Fruit fly (Drosophila melanogaster) whole organism, pupa: ENCODE measurements around the gene Dph1.

Experiments used
- CG10348 ChIP-seq: fragments of 200-800 bp; sonication (Bioruptor generic); IDR thresholded peaks from 2 replicates; pipeline ENCODE4 v1.3.6; 2022; ENCODE audit warnings: missing biosample characterization, missing genetic modification characterization
- CG12605 ChIP-seq: fragments of 200-800 bp; sonication (Bioruptor generic); IDR thresholded peaks from 2 replicates; pipeline ENCODE4 v1.3.6; 2022; ENCODE audit warnings: missing biosample characterization, missing genetic modification characterization
- CG13204 ChIP-seq: fragments of 200-800 bp; sonication (Bioruptor generic); optimal IDR thresholded peaks from 2 replicates; lab custom pipeline; 2018; ENCODE audit warnings: missing biosample characterization, mild to moderate bottlenecking, missing genetic modification characterization, moderate library complexity
- CG14655 ChIP-seq: fragments of 200-800 bp; sonication (Bioruptor generic); optimal IDR thresholded peaks from 3 replicates; lab custom pipeline; 2017; ENCODE audit warnings: mild to moderate bottlenecking, missing biosample characterization, missing genetic modification reagents, missing genetic modification characterization
- CG15710 ChIP-seq: fragments of 200-800 bp; sonication (Bioruptor generic); optimal IDR thresholded peaks from 2 replicates; lab custom pipeline; 2018; ENCODE audit warnings: missing biosample characterization, mild to moderate bottlenecking, missing genetic modification characterization, moderate library complexity
- CG17806 ChIP-seq: fragments of 200-800 bp; sonication (Bioruptor generic); optimal IDR thresholded peaks from 2 replicates; lab custom pipeline; 2018; ENCODE audit warnings: missing biosample characterization, mild to moderate bottlenecking, missing genetic modification characterization, moderate library complexity
- CG32121 ChIP-seq: fragments of 200-800 bp; sonication (Bioruptor generic); IDR thresholded peaks from 2 replicates; pipeline ENCODE4 v1.3.6; 2022; ENCODE audit warnings: missing biosample characterization, missing genetic modification characterization
- CG34367 ChIP-seq: fragments of 200-800 bp; sonication (Bioruptor generic); optimal IDR thresholded peaks from 2 replicates; lab custom pipeline; 2018; ENCODE audit warnings: missing biosample characterization, mild to moderate bottlenecking, missing genetic modification characterization
- CG4496 ChIP-seq: fragments of 200-800 bp; sonication (Bioruptor generic); IDR thresholded peaks from 3 replicates; pipeline ENCODE4 v1.3.6; 2022; ENCODE audit warnings: missing biosample characterization, missing genetic modification characterization
- CG8159 ChIP-seq: fragments of 200-800 bp; sonication (Bioruptor generic); optimal IDR thresholded peaks from 3 replicates; lab custom pipeline; 2018; ENCODE audit warnings: missing biosample characterization, mild to moderate bottlenecking, missing genetic modification characterization, moderate library complexity
- CG8301 ChIP-seq: fragments of 200-800 bp; sonication (Bioruptor generic); optimal IDR thresholded peaks from 2 replicates; lab custom pipeline; 2018; ENCODE audit warnings: missing biosample characterization, mild to moderate bottlenecking, missing genetic modification characterization
- CG9948 ChIP-seq: fragments of 200-800 bp; sonication (Bioruptor generic); optimal IDR thresholded peaks from 2 replicates; lab custom pipeline; 2018; ENCODE audit warnings: missing biosample characterization, mild to moderate bottlenecking, missing genetic modification characterization, moderate library complexity
- D1 ChIP-seq: fragments of 200-800 bp; sonication (Bioruptor generic); optimal IDR thresholded peaks from 2 replicates; lab custom pipeline; 2018; ENCODE audit warnings: missing biosample characterization, mild to moderate bottlenecking, missing genetic modification characterization, moderate library complexity
- EcR ChIP-seq: fragments of 200-800 bp; sonication (Bioruptor generic); optimal IDR thresholded peaks from 3 replicates; lab custom pipeline; 2019; ENCODE audit warnings: missing biosample characterization, missing genetic modification characterization, mild to moderate bottlenecking, moderate library complexity, missing genetic modification reagents
- Ets98B ChIP-seq: fragments of 200-800 bp; sonication (Bioruptor generic); IDR thresholded peaks from 2 replicates; pipeline ENCODE4 v1.3.6; 2022; ENCODE audit warnings: missing biosample characterization, missing genetic modification characterization
- Pif1A ChIP-seq: fragments of 200-800 bp; sonication (Bioruptor generic); optimal IDR thresholded peaks from 3 replicates; lab custom pipeline; 2016; ENCODE audit warnings: missing biosample characterization, missing genetic modification characterization
- Pif1B ChIP-seq: fragments of 200-800 bp; sonication (Bioruptor generic); optimal IDR thresholded peaks from 3 replicates; lab custom pipeline; 2016; ENCODE audit warnings: missing biosample characterization, missing genetic modification characterization
- Snoo ChIP-seq: fragments of 200-800 bp; sonication (Bioruptor generic); optimal IDR thresholded peaks from 3 replicates; lab custom pipeline; 2017; ENCODE audit warnings: missing biosample characterization, mild to moderate bottlenecking, missing genetic modification characterization, inconsistent platforms
- fd96Ca ChIP-seq: fragments of 200-800 bp; sonication (Bioruptor generic); IDR thresholded peaks from 3 replicates; pipeline ENCODE4 v1.3.6; 2022; ENCODE audit warnings: missing biosample characterization, missing genetic modification characterization
- gl ChIP-seq: fragments of 200-800 bp; sonication (Bioruptor generic); optimal IDR thresholded peaks from 2 replicates; lab custom pipeline; 2018; ENCODE audit warnings: missing biosample characterization, mild to moderate bottlenecking, missing genetic modification characterization
- rn ChIP-seq: fragments of 200-800 bp; sonication (Bioruptor generic); IDR thresholded peaks from 2 replicates; pipeline ENCODE4 v1.3.6; 2022; ENCODE audit warnings: missing biosample characterization, missing genetic modification characterization

Dph1 gene

DNA sequence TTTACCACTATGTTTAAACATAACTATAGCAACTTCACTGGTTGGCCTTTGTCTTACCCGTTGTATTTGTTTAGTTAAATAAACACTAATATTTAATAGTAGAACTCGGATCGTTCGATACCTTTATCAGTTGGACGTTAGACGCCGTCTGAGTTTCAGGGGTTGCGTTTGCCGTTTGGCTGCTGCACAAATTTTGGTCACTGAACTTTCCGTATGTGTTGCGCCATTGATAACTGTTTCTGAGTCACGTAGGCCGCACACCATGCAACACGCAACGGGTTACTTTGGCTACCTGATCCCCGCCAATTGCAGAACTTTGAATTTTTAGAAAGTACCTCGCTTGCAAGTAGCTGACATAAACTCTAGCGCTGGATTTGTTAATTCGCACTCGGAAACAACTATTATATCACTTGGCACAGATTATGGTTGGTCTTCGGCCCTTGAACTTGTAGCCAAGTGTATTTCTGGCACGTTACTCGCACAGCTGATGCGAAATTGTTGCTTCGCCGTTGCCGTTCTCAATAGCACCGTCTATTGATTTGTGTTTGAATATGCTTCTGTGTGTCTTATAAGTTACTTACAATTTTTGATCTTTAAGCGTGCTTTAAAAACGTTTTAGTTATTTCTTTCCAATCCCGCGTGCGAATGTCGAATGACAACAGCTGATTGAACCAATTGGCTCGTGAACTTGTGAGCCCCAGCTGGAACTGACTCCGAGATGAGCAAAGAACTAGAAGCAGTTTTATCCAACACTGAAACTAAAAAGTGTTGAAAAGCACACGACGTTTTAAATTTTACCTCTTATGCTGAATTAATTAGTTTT is at the start of gene Dph1:
Gene Dph1, minus strand, starts transcription at position 670 of the 823 bp plus-strand sequence.
- TF ChIP-seq CG4496 (peak; percentile 98), Pif1A (GFP tag; lab: Kevin White, UChicago) (peak; percentile 95), CG34367 (peak; percentile 92), Ets98B (GFP tag; lab: Robert Waterston, UW) (peak; percentile 95), CG8301 (tag; lab: Kevin White, UChicago) (peak; percentile 95), EcR (GFP tag; lab: Kevin White, UChicago) (peak; percentile 93), CG9948 (tag; lab: Kevin White, UChicago) (peak; percentile 88), Pif1B (peak; percentile 91), D1 (tag; lab: Kevin White, UChicago) (peak; percentile 72), fd96Ca (peak; percentile 97), CG12605 (GFP tag; lab: Robert Waterston, UW) (peak; percentile 92), CG8159 (peak; percentile 91), CG13204 (GFP tag; lab: Kevin White, UChicago) (no peak), CG10348 (GFP tag; lab: Robert Waterston, UW) (peak; percentile 63), rn (peak; percentile 82), CG32121 (peak; percentile 96), CG17806 (tag; lab: Kevin White, UChicago) (peak; percentile 94), CG14655 (peak; percentile 95), CG15710 (tag; lab: Kevin White, UChicago) (peak; percentile 86), gl (tag; lab: Kevin White, UChicago) (peak; percentile 87), Snoo (tag; lab: Kevin White, UChicago) (peak; percentile 90)

DNA sequence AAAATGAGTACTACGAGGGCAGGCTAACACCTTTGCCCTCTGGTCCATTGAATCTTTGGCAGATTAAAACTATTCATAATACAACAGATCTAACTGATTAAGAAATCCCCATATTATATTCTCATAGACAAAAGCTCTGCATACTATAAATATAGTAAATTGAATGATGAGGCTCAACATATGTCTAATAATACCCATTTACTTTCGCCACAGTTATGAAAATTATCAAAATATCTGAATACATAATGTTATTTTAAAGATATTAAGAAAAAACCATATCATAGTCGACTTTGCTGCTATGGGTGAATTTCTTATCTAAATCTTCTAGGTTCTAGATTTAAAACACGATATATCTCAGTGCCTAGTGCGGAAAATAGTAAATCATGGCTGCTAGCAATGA is 35.1 kb upstream of the Dph1 start, which contains the start of gene CG32087:
Gene CG32087, plus strand, starts transcription at position 301 of the 400 bp plus-strand sequence.
- no peak for TF ChIP-seq CG32121
- TF ChIP-seq CG10348 (GFP tag; lab: Robert Waterston, UW) = no peak

DNA sequence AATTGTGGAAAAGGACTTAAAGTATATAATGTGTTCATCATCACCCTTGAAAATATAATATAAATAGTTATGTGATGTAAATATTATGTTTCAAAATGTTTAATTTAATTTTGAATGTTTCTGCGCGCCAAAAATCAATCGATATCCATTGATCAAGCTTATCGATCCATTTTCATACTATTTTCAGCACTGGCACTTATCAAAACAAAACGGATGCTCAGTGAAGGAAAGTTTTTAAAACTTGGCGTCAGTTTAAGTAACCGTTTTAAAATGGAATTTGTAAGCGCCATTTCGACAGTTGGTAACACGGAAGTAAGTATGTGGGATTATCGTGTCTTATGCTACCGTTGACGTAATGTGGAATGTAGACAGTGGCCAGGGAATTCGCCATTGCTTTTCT is 31.4 kb upstream of the Dph1 start, which contains the start of gene sunn:
Gene sunn, plus strand, starts transcription at position 202 of the 400 bp plus-strand sequence.
- TF ChIP-seq Ets98B (GFP tag; lab: Robert Waterston, UW) (no peak), CG15710 (tag; lab: Kevin White, UChicago) (no peak), rn (no peak), D1 (tag; lab: Kevin White, UChicago) (no peak), Pif1B (no peak), CG4496 (no peak), Pif1A (GFP tag; lab: Kevin White, UChicago) (no peak), CG17806 (tag; lab: Kevin White, UChicago) (no peak), CG14655 (no peak), Snoo (tag; lab: Kevin White, UChicago) (no peak), CG34367 (no peak), CG9948 (tag; lab: Kevin White, UChicago) (no peak)

DNA sequence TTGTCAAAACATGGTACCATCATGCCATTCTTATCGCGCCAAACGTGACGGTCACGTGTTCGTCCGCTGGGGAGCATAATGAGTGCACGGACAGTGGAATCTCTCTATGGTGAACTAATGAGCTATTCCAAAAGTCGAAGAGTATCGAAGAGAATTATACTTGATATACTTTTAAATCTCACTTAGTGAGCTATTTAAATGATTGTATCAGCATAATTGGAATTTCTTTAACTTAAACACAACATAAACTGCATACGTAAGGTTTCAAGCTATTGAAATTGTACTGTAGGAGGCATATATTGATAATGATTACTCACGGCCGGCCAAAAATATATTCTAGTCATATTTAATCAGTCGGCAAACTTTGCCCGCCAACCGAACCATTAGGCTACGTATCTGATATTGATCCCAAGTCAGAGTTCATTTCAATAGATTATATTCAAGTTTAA is 24.8 kb upstream of the Dph1 start:
- no peak for TF ChIP-seq rn

DNA sequence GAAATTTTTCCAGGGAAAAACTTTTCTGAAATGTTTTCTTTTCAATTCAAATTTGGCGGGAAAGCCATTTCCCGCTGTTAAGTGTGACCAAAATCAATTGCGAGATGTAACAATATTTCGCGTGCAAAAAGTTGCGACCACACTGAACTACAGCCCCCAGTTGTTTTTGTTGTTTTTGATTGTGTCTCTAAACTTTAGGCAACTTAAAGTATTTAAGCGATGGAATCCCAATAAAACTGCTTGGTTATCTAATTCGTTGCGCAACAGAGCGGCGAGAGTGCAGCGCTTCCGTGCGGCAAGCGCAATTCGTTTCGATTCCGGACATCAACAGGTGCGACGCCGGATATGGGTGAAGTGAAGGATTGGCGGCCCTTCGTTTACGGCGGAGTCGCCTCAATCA is 24.0 kb upstream of the Dph1 start, which contains the start of gene Bmcp:
Gene Bmcp, plus strand, starts transcription at position 155 of the 400 bp plus-strand sequence.
- peak; percentile 36; the same call in 1 of the 2 replicates for TF ChIP-seq CG12605 (GFP tag; lab: Robert Waterston, UW)
- peak; percentile 6 for TF ChIP-seq Snoo (tag; lab: Kevin White, UChicago)
- 0 out of 3 replicates have a peak, but pooled peaks have one; percentile 24 for TF ChIP-seq CG4496
- peak; percentile 9 for TF ChIP-seq CG15710 (tag; lab: Kevin White, UChicago)
- TF ChIP-seq Pif1A (GFP tag; lab: Kevin White, UChicago) = no peak
- no peak for TF ChIP-seq gl (tag; lab: Kevin White, UChicago)

DNA sequence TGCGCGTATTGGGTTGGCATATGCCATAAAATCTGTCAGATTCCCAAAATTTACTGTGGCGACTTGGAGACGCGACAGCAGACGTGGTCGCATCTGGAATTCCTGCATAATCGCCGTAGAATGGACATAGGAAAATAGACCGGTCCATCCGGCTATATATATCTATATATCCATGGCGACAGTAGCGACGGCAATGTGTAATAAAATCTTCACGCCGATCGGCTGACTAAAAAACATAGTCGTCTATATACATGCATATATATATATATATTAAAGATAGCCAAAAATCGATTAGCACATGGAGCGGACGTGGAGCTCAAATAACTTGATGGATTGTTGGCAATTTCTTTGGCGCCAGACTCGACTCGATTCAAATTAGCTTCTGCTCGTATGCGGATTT is 21.2 kb upstream of the Dph1 start:
- no peak for TF ChIP-seq CG34367
- TF ChIP-seq, all 21 proteins: peak for 0

DNA sequence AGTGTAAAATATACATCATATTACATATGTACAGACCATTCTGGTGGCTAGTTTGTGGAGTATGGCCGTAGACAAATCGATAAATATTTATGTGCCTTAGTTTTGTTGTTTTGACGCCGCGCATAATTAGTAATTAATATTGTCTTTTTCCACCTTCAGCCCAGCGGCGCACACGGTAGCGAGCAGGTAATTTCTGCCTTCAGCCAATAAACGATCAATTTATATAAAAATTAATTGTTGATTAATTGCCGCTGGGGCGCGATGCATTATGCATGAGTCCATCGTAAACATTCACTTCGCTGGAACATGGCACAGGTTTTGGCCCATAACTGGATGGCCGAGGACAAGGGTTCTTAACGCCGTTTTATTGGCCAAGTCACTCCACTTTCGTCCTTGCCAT is 20.5 kb upstream of the Dph1 start:
- TF ChIP-seq CG13204 (GFP tag; lab: Kevin White, UChicago) (no peak), CG14655 (no peak), rn (no peak), CG10348 (GFP tag; lab: Robert Waterston, UW) (no peak), CG34367 (no peak), D1 (tag; lab: Kevin White, UChicago) (no peak), CG4496 (no peak)
